Fruit fly (Drosophila melanogaster) whole organism: ENCODE results near the gene Pmvk.

ENCODE experiments used
- CG8478 ChIP-seq: fragments of >200 bp; optimal IDR thresholded peaks from 2 replicates; lab custom pipeline; 2018; ENCODE audit warnings: inconsistent platforms
- Dll ChIP-seq: fragments of >200 bp; optimal IDR thresholded peaks from 2 replicates; lab custom pipeline; 2017
- EcR ChIP-seq, 2 experiments: fragments of >200 bp; optimal IDR thresholded peaks; 2 replicates each; lab custom pipeline; 2017; ENCODE audit warnings: missing biosample characterization in 2 of 2, missing genetic modification characterization in 2 of 2, missing genetic modification reagents in 2 of 2
- pan ChIP-seq: fragments of >200 bp; optimal IDR thresholded peaks from 2 replicates; lab custom pipeline; 2017
- psq ChIP-seq: fragments of >200 bp; optimal IDR thresholded peaks from 2 replicates; lab custom pipeline; 2017
- usp ChIP-seq: fragments of >200 bp; optimal IDR thresholded peaks from 2 replicates; lab custom pipeline; 2017; ENCODE audit warnings: missing biosample characterization, missing genetic modification characterization, mixed read lengths

DNA sequence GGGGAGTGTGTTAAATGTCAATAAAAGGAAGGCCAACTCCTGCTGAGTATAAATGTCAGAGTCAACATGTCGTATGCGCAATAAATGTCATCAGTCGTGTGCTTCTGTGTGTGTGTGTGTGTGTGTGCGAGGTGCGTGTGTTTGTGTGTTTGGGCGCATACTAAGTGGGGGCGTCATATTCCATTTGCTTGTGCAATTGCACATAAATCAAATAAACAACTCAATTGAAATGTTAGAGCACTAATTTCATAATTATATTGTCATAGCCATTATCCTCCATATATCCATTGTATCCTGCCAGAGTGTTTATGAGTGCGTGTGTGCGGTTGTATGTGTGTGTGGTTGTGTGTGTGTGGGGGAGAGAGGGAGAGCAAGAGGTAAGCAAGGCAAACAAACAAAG, 14.0 kb upstream of the Pmvk start:
- TF ChIP-seq pan (lab: Kevin White, UChicago) (no peak), psq (no peak), CG8478 (lab: Kevin White, UChicago) (no peak), usp (GFP tag; lab: Kevin White, UChicago) (no peak), EcR (GFP tag; optimal IDR thresholded peaks at IDR 0.05; lab: Kevin White, UChicago) (no peak), Dll (lab: Kevin White, UChicago) (no peak)
